Worm (Caenorhabditis elegans) whole organism, late embryonic: ENCODE measurements around the gene C29H12.2.

Experiments used
- C08G9.2 ChIP-seq: sonication (generic microtip); optimal IDR thresholded peaks from 2 replicates; lab custom pipeline; 2016; ENCODE audit warnings: mild to moderate bottlenecking, missing genetic modification characterization, moderate library complexity, missing compliant biosample characterization
- F13H6.1 ChIP-seq: sonication (generic microtip); optimal IDR thresholded peaks from 2 replicates; lab custom pipeline; 2016; ENCODE audit warnings: missing genetic modification characterization, missing compliant biosample characterization
- K02D7.2 ChIP-seq: sonication (generic microtip); optimal IDR thresholded peaks from 2 replicates; lab custom pipeline; 2017; ENCODE audit warnings: mild to moderate bottlenecking, missing genetic modification characterization, missing compliant biosample characterization
- K09A11.1 ChIP-seq: sonication (generic microtip); optimal IDR thresholded peaks from 2 replicates; lab custom pipeline; 2017; ENCODE audit warnings: antibody characterized with exemption, mild to moderate bottlenecking, missing genetic modification characterization, missing compliant biosample characterization; ENCODE audit not compliant: insufficient read depth
- T23F11.4 ChIP-seq: fragments of 200-800 bp; sonication (Bioruptor generic); optimal IDR thresholded peaks from 2 replicates; lab custom pipeline; 2018; ENCODE audit warnings: mild to moderate bottlenecking, missing genetic modification characterization, missing compliant biosample characterization
- ahr-1 ChIP-seq: sonication (generic microtip); optimal IDR thresholded peaks from 2 replicates; lab custom pipeline; 2016; ENCODE audit warnings: missing genetic modification characterization, missing compliant biosample characterization
- ama-1 ChIP-seq: fragments of 150-350 bp; optimal IDR thresholded peaks from 2 replicates; lab custom pipeline; 2014
- ceh-14 ChIP-seq: sonication (generic microtip); optimal IDR thresholded peaks from 2 replicates; lab custom pipeline; 2016; ENCODE audit warnings: missing genotype, missing genetic modification characterization, missing compliant biosample characterization
- ceh-18 ChIP-seq: sonication (generic microtip); optimal IDR thresholded peaks from 2 replicates; lab custom pipeline; 2016; ENCODE audit warnings: missing genetic modification characterization, missing compliant biosample characterization
- ceh-19 ChIP-seq: fragments of 200-800 bp; sonication (Bioruptor generic); optimal IDR thresholded peaks from 2 replicates; lab custom pipeline; 2018; ENCODE audit warnings: mild to moderate bottlenecking, missing genetic modification characterization, missing compliant biosample characterization
- ceh-2 ChIP-seq: sonication (generic microtip); optimal IDR thresholded peaks from 2 replicates; lab custom pipeline; 2016; ENCODE audit warnings: missing genotype, missing genetic modification characterization, missing compliant biosample characterization
- ceh-22 ChIP-seq: sonication (generic microtip); optimal IDR thresholded peaks from 2 replicates; lab custom pipeline; 2017; ENCODE audit warnings: missing biosample characterization, missing genetic modification characterization
- ceh-30 ChIP-seq: fragments of 150-350 bp; optimal IDR thresholded peaks from 2 replicates; lab custom pipeline; 2014; ENCODE audit warnings: missing biosample characterization, missing genetic modification characterization
- ceh-31 ChIP-seq: sonication (generic microtip); optimal IDR thresholded peaks from 2 replicates; lab custom pipeline; 2016; ENCODE audit warnings: missing genetic modification characterization, missing compliant biosample characterization
- ceh-34 ChIP-seq: sonication (generic microtip); optimal IDR thresholded peaks from 2 replicates; lab custom pipeline; 2016; ENCODE audit warnings: mild to moderate bottlenecking, missing genetic modification characterization, missing compliant biosample characterization
- ceh-45 ChIP-seq: fragments of 200-800 bp; sonication (Bioruptor generic); IDR thresholded peaks from 2 replicates; pipeline ENCODE4 v1.3.6; 2022; ENCODE audit warnings: missing genetic modification reagents, missing genetic modification characterization, missing compliant biosample characterization
- ceh-48 ChIP-seq: sonication (generic microtip); optimal IDR thresholded peaks from 2 replicates; lab custom pipeline; 2016; ENCODE audit warnings: missing genetic modification characterization, inconsistent platforms, missing compliant biosample characterization
- ceh-6 ChIP-seq: fragments of 200-800 bp; sonication (Bioruptor generic); optimal IDR thresholded peaks from 2 replicates; lab custom pipeline; 2018; ENCODE audit warnings: mild to moderate bottlenecking, missing genetic modification characterization, missing compliant biosample characterization
- che-1 ChIP-seq: sonication (generic microtip); optimal IDR thresholded peaks from 2 replicates; lab custom pipeline; 2016; ENCODE audit warnings: mild to moderate bottlenecking, missing genetic modification characterization, missing compliant biosample characterization
- elt-2 ChIP-seq: sonication (generic microtip); optimal IDR thresholded peaks from 2 replicates; lab custom pipeline; 2016; ENCODE audit warnings: missing genetic modification reagents, missing genetic modification characterization, missing compliant biosample characterization
- ets-4 ChIP-seq: sonication (generic microtip); optimal IDR thresholded peaks from 2 replicates; lab custom pipeline; 2016; ENCODE audit warnings: missing genetic modification characterization, missing compliant biosample characterization
- eyg-1 ChIP-seq: sonication (generic microtip); optimal IDR thresholded peaks from 2 replicates; lab custom pipeline; 2016; ENCODE audit warnings: missing genotype, missing genetic modification characterization, missing compliant biosample characterization
- fax-1 ChIP-seq: sonication (generic microtip); optimal IDR thresholded peaks from 2 replicates; lab custom pipeline; 2016; ENCODE audit warnings: missing genotype, missing genetic modification characterization, missing compliant biosample characterization
- fkh-10 ChIP-seq: fragments of 150-350 bp; optimal IDR thresholded peaks from 2 replicates; lab custom pipeline; 2014; ENCODE audit warnings: missing biosample characterization, missing genetic modification reagents, missing genetic modification characterization
- fkh-6 ChIP-seq: sonication (generic microtip); optimal IDR thresholded peaks from 2 replicates; lab custom pipeline; 2016; ENCODE audit warnings: missing genetic modification characterization, missing compliant biosample characterization
- gmeb-2 ChIP-seq: sonication (generic microtip); optimal IDR thresholded peaks from 2 replicates; lab custom pipeline; 2016; ENCODE audit warnings: missing genetic modification characterization, inconsistent platforms, missing compliant biosample characterization
- hlh-13 ChIP-seq: fragments of 200-800 bp; sonication (Bioruptor generic); optimal IDR thresholded peaks from 2 replicates; lab custom pipeline; 2018; ENCODE audit warnings: mild to moderate bottlenecking, missing genetic modification characterization, missing compliant biosample characterization
- hlh-15 ChIP-seq: sonication (generic microtip); optimal IDR thresholded peaks from 2 replicates; lab custom pipeline; 2016; ENCODE audit warnings: missing genetic modification characterization, missing compliant biosample characterization
- hlh-8 ChIP-seq: sonication (generic microtip); optimal IDR thresholded peaks from 2 replicates; lab custom pipeline; 2016; ENCODE audit warnings: missing genotype, missing genetic modification characterization, missing compliant biosample characterization
- lim-6 ChIP-seq: sonication (generic microtip); optimal IDR thresholded peaks from 2 replicates; lab custom pipeline; 2016; ENCODE audit warnings: missing genetic modification characterization, missing compliant biosample characterization
- madf-2 ChIP-seq: sonication (generic microtip); optimal IDR thresholded peaks from 2 replicates; lab custom pipeline; 2017; ENCODE audit warnings: missing genetic modification characterization, missing compliant biosample characterization
- mec-3 ChIP-seq: sonication (generic microtip); optimal IDR thresholded peaks from 2 replicates; lab custom pipeline; 2016; ENCODE audit warnings: borderline replicate concordance, missing genetic modification characterization, missing compliant biosample characterization
- nfya-1 ChIP-seq: sonication (generic microtip); optimal IDR thresholded peaks from 2 replicates; lab custom pipeline; 2017; ENCODE audit warnings: missing genetic modification characterization, mild to moderate bottlenecking, missing compliant biosample characterization, antibody characterized with exemption, moderate library complexity
- nhr-11 ChIP-seq: fragments of 150-350 bp; optimal IDR thresholded peaks from 2 replicates; lab custom pipeline; 2014; ENCODE audit warnings: missing biosample characterization, missing genetic modification characterization
- nhr-232 ChIP-seq: sonication (generic microtip); optimal IDR thresholded peaks from 2 replicates; lab custom pipeline; 2016; ENCODE audit warnings: missing genetic modification characterization, missing compliant biosample characterization
- npax-4 ChIP-seq: sonication (generic microtip); optimal IDR thresholded peaks from 2 replicates; lab custom pipeline; 2016; ENCODE audit warnings: missing genetic modification characterization, missing compliant biosample characterization
- odd-2 ChIP-seq: sonication (generic microtip); optimal IDR thresholded peaks from 2 replicates; lab custom pipeline; 2017; ENCODE audit warnings: antibody characterized with exemption, mild to moderate bottlenecking, missing genetic modification characterization, missing compliant biosample characterization
- pat-9 ChIP-seq: fragments of 200-800 bp; sonication (Bioruptor generic); optimal IDR thresholded peaks from 2 replicates; lab custom pipeline; 2018; ENCODE audit warnings: mild to moderate bottlenecking, missing genetic modification characterization, moderate library complexity, missing compliant biosample characterization
- pax-1 ChIP-seq: fragments of 150-350 bp; optimal IDR thresholded peaks from 2 replicates; lab custom pipeline; 2014; ENCODE audit warnings: missing biosample characterization, missing genetic modification characterization
- pha-4 ChIP-seq: fragments of 150-350 bp; optimal IDR thresholded peaks from 2 replicates; lab custom pipeline; 2018; ENCODE audit warnings: missing biosample characterization, missing genetic modification reagents, missing genetic modification characterization
- pros-1 ChIP-seq: fragments of 150-350 bp; optimal IDR thresholded peaks from 2 replicates; lab custom pipeline; 2014; ENCODE audit warnings: missing biosample characterization, missing genetic modification reagents, missing genetic modification characterization
- ref-2 ChIP-seq: sonication (generic microtip); optimal IDR thresholded peaks from 2 replicates; lab custom pipeline; 2016; ENCODE audit warnings: missing genetic modification characterization, missing compliant biosample characterization
- rnt-1 ChIP-seq: sonication (generic microtip); optimal IDR thresholded peaks from 2 replicates; lab custom pipeline; 2016; ENCODE audit warnings: missing genetic modification characterization, missing compliant biosample characterization
- sdc-2 ChIP-seq: sonication (generic microtip); optimal IDR thresholded peaks from 2 replicates; lab custom pipeline; 2016; ENCODE audit warnings: missing genotype, missing genetic modification characterization, missing compliant biosample characterization
- sox-2 ChIP-seq: fragments of 200-800 bp; sonication (Bioruptor generic); IDR thresholded peaks from 2 replicates; pipeline ENCODE4 v1.3.6; 2022; ENCODE audit warnings: missing genetic modification reagents, missing genetic modification characterization, missing compliant biosample characterization
- sox-4 ChIP-seq: sonication (generic microtip); optimal IDR thresholded peaks from 2 replicates; lab custom pipeline; 2017; ENCODE audit warnings: mild to moderate bottlenecking, missing genetic modification characterization, inconsistent platforms, missing compliant biosample characterization
- tbx-2 ChIP-seq: sonication (generic microtip); optimal IDR thresholded peaks from 2 replicates; lab custom pipeline; 2016; ENCODE audit warnings: missing genetic modification characterization, missing compliant biosample characterization
- tbx-7 ChIP-seq: sonication (generic microtip); optimal IDR thresholded peaks from 2 replicates; lab custom pipeline; 2016; ENCODE audit warnings: missing genotype, missing genetic modification characterization, missing compliant biosample characterization
- ttx-3 ChIP-seq: sonication (generic microtip); optimal IDR thresholded peaks from 2 replicates; lab custom pipeline; 2016; ENCODE audit warnings: missing genetic modification reagents, missing genetic modification characterization, missing compliant biosample characterization
- unc-3 ChIP-seq, 2 experiments: fragments of 200-800 bp in 1 of 2; sonication (Bioruptor generic) in 1 of 2; sonication (generic microtip) in 1 of 2; conservative IDR thresholded peaks in 1 of 2; optimal IDR thresholded peaks in 1 of 2; 2 replicates each; pipeline versions ENCODE4 v1.3.6 to Lab custom; 2016 to 2022; ENCODE audit warnings: missing compliant biosample characterization in 2 of 2, missing genetic modification characterization in 2 of 2, missing genetic modification reagents in 1 of 2
- unc-42 ChIP-seq: sonication (generic microtip); optimal IDR thresholded peaks from 2 replicates; lab custom pipeline; 2016; ENCODE audit warnings: missing genotype, missing genetic modification characterization, missing compliant biosample characterization
- unc-55 ChIP-seq: sonication (generic microtip); optimal IDR thresholded peaks from 2 replicates; lab custom pipeline; 2017; ENCODE audit warnings: missing biosample characterization, missing genetic modification reagents, missing genetic modification characterization
- unc-86 ChIP-seq: sonication (generic microtip); optimal IDR thresholded peaks from 2 replicates; lab custom pipeline; 2016; ENCODE audit warnings: missing genetic modification characterization, missing compliant biosample characterization
- zip-5 ChIP-seq: sonication (generic microtip); optimal IDR thresholded peaks from 2 replicates; lab custom pipeline; 2016; ENCODE audit warnings: missing genetic modification characterization, missing compliant biosample characterization

Gene C29H12.2

ce11 chrII:6097441-6097840 is 26.2 kb upstream of the C29H12.2 start, which contains the start of the genes tpp-2 and rbbp-5:
Gene tpp-2, minus strand, starts transcription at chrII:6097597.
Gene rbbp-5, plus strand, starts transcription at chrII:6097830.
- TF ChIP-seq ets-4 (tag; lab: Kevin White, UChicago) (peak; percentile 83), ceh-2 (tag; lab: Kevin White, UChicago) (peak; percentile 87), fax-1 (tag; lab: Kevin White, UChicago) (peak; percentile 49), hlh-15 (no peak), ceh-48 (tag; lab: Kevin White, UChicago) (no peak), odd-2 (no peak), C08G9.2 (tag; lab: Kevin White, UChicago) (peak; percentile 82), nhr-232 (tag; lab: Kevin White, UChicago) (no peak), hlh-13 (GFP tag; lab: Kevin White, UChicago) (no peak), ceh-22 (no peak), ceh-6 (no peak), ceh-19 (GFP tag; lab: Kevin White, UChicago) (no peak), tbx-2 (peak; percentile 84), ceh-45 (GFP tag; lab: Robert Waterston, UW) (no peak), npax-4 (tag; lab: Kevin White, UChicago) (no peak), ceh-14 (peak; percentile 30), mec-3 (tag; lab: Kevin White, UChicago) (no peak), K09A11.1 (no peak), lim-6 (tag; lab: Kevin White, UChicago) (no peak), unc-42 (tag; lab: Kevin White, UChicago) (no peak), sox-4 (no peak), unc-86 (no peak), ceh-30 (tag; lab: Kevin White, UChicago) (no peak), T23F11.4 (GFP tag; lab: Kevin White, UChicago) (no peak), zip-5 (tag; lab: Kevin White, UChicago) (peak; percentile 76), eyg-1 (tag; lab: Kevin White, UChicago) (no peak), pax-1 (tag; lab: Kevin White, UChicago) (no peak), madf-2 (no peak), fkh-10 (GFP tag; lab: Kevin White, UChicago) (no peak), ref-2 (tag; lab: Kevin White, UChicago) (peak; percentile 23), pros-1 (no peak), ceh-31 (peak; percentile 88), elt-2 (no peak), F13H6.1 (tag; lab: Kevin White, UChicago) (peak; percentile 34), che-1 (tag; lab: Kevin White, UChicago) (no peak), gmeb-2 (tag; lab: Kevin White, UChicago) (no peak), sdc-2 (tag; lab: Kevin White, UChicago) (no peak), nhr-11 (tag; lab: Kevin White, UChicago) (no peak), tbx-7 (tag; lab: Kevin White, UChicago) (peak; percentile 65), rnt-1 (tag; lab: Kevin White, UChicago) (peak; percentile 37), pat-9 (tag; lab: Kevin White, UChicago) (no peak), sox-2 (GFP tag; lab: Robert Waterston, UW) (no peak), K02D7.2 (tag; lab: Kevin White, UChicago) (no peak), ttx-3 (no peak), ceh-34 (tag; lab: Kevin White, UChicago) (peak; percentile 2), fkh-6 (tag; lab: Kevin White, UChicago) (peak; percentile 15), ahr-1 (tag; lab: Kevin White, UChicago) (no peak), unc-3 (GFP tag; conservative IDR thresholded peaks at IDR 0.05; lab: Robert Waterston, UW) (no peak), unc-3 (tag; optimal IDR thresholded peaks at IDR 0.05; lab: Kevin White, UChicago) (no peak), ceh-18 (tag; lab: Kevin White, UChicago) (no peak), nfya-1 (tag; lab: Kevin White, UChicago) (no peak), ama-1 (lab: Kevin White, UChicago) (no peak), unc-55 (no peak), hlh-8 (tag; lab: Kevin White, UChicago) (peak; percentile 70), pha-4 (tag; lab: Kevin White, UChicago) (no peak)
